Fruit fly (Drosophila melanogaster) whole organism, pupa: ENCODE results near the gene EMC10.

ENCODE experiments used
- CG10348 ChIP-seq: fragments of 200-800 bp; sonication (Bioruptor generic); IDR thresholded peaks from 2 replicates; pipeline ENCODE4 v1.3.6; 2022; ENCODE audit warnings: missing biosample characterization, missing genetic modification characterization
- CG12605 ChIP-seq: fragments of 200-800 bp; sonication (Bioruptor generic); IDR thresholded peaks from 2 replicates; pipeline ENCODE4 v1.3.6; 2022; ENCODE audit warnings: missing biosample characterization, missing genetic modification characterization
- CG13204 ChIP-seq: fragments of 200-800 bp; sonication (Bioruptor generic); optimal IDR thresholded peaks from 2 replicates; lab custom pipeline; 2018; ENCODE audit warnings: missing biosample characterization, mild to moderate bottlenecking, missing genetic modification characterization, moderate library complexity
- CG14655 ChIP-seq: fragments of 200-800 bp; sonication (Bioruptor generic); optimal IDR thresholded peaks from 3 replicates; lab custom pipeline; 2017; ENCODE audit warnings: mild to moderate bottlenecking, missing biosample characterization, missing genetic modification reagents, missing genetic modification characterization
- CG15710 ChIP-seq: fragments of 200-800 bp; sonication (Bioruptor generic); optimal IDR thresholded peaks from 2 replicates; lab custom pipeline; 2018; ENCODE audit warnings: missing biosample characterization, mild to moderate bottlenecking, missing genetic modification characterization, moderate library complexity
- CG17806 ChIP-seq: fragments of 200-800 bp; sonication (Bioruptor generic); optimal IDR thresholded peaks from 2 replicates; lab custom pipeline; 2018; ENCODE audit warnings: missing biosample characterization, mild to moderate bottlenecking, missing genetic modification characterization, moderate library complexity
- CG32121 ChIP-seq: fragments of 200-800 bp; sonication (Bioruptor generic); IDR thresholded peaks from 2 replicates; pipeline ENCODE4 v1.3.6; 2022; ENCODE audit warnings: missing biosample characterization, missing genetic modification characterization
- CG34367 ChIP-seq: fragments of 200-800 bp; sonication (Bioruptor generic); optimal IDR thresholded peaks from 2 replicates; lab custom pipeline; 2018; ENCODE audit warnings: missing biosample characterization, mild to moderate bottlenecking, missing genetic modification characterization
- CG4496 ChIP-seq: fragments of 200-800 bp; sonication (Bioruptor generic); IDR thresholded peaks from 3 replicates; pipeline ENCODE4 v1.3.6; 2022; ENCODE audit warnings: missing biosample characterization, missing genetic modification characterization
- CG8159 ChIP-seq: fragments of 200-800 bp; sonication (Bioruptor generic); optimal IDR thresholded peaks from 3 replicates; lab custom pipeline; 2018; ENCODE audit warnings: missing biosample characterization, mild to moderate bottlenecking, missing genetic modification characterization, moderate library complexity
- CG8301 ChIP-seq: fragments of 200-800 bp; sonication (Bioruptor generic); optimal IDR thresholded peaks from 2 replicates; lab custom pipeline; 2018; ENCODE audit warnings: missing biosample characterization, mild to moderate bottlenecking, missing genetic modification characterization
- CG9948 ChIP-seq: fragments of 200-800 bp; sonication (Bioruptor generic); optimal IDR thresholded peaks from 2 replicates; lab custom pipeline; 2018; ENCODE audit warnings: missing biosample characterization, mild to moderate bottlenecking, missing genetic modification characterization, moderate library complexity
- D1 ChIP-seq: fragments of 200-800 bp; sonication (Bioruptor generic); optimal IDR thresholded peaks from 2 replicates; lab custom pipeline; 2018; ENCODE audit warnings: missing biosample characterization, mild to moderate bottlenecking, missing genetic modification characterization, moderate library complexity
- Ets98B ChIP-seq: fragments of 200-800 bp; sonication (Bioruptor generic); IDR thresholded peaks from 2 replicates; pipeline ENCODE4 v1.3.6; 2022; ENCODE audit warnings: missing biosample characterization, missing genetic modification characterization
- Pif1A ChIP-seq: fragments of 200-800 bp; sonication (Bioruptor generic); optimal IDR thresholded peaks from 3 replicates; lab custom pipeline; 2016; ENCODE audit warnings: missing biosample characterization, missing genetic modification characterization
- Pif1B ChIP-seq: fragments of 200-800 bp; sonication (Bioruptor generic); optimal IDR thresholded peaks from 3 replicates; lab custom pipeline; 2016; ENCODE audit warnings: missing biosample characterization, missing genetic modification characterization
- Snoo ChIP-seq: fragments of 200-800 bp; sonication (Bioruptor generic); optimal IDR thresholded peaks from 3 replicates; lab custom pipeline; 2017; ENCODE audit warnings: missing biosample characterization, mild to moderate bottlenecking, missing genetic modification characterization, inconsistent platforms
- fd96Ca ChIP-seq: fragments of 200-800 bp; sonication (Bioruptor generic); IDR thresholded peaks from 3 replicates; pipeline ENCODE4 v1.3.6; 2022; ENCODE audit warnings: missing biosample characterization, missing genetic modification characterization
- gl ChIP-seq: fragments of 200-800 bp; sonication (Bioruptor generic); optimal IDR thresholded peaks from 2 replicates; lab custom pipeline; 2018; ENCODE audit warnings: missing biosample characterization, mild to moderate bottlenecking, missing genetic modification characterization
- rn ChIP-seq: fragments of 200-800 bp; sonication (Bioruptor generic); IDR thresholded peaks from 2 replicates; pipeline ENCODE4 v1.3.6; 2022; ENCODE audit warnings: missing biosample characterization, missing genetic modification characterization

Gene EMC10

DNA sequence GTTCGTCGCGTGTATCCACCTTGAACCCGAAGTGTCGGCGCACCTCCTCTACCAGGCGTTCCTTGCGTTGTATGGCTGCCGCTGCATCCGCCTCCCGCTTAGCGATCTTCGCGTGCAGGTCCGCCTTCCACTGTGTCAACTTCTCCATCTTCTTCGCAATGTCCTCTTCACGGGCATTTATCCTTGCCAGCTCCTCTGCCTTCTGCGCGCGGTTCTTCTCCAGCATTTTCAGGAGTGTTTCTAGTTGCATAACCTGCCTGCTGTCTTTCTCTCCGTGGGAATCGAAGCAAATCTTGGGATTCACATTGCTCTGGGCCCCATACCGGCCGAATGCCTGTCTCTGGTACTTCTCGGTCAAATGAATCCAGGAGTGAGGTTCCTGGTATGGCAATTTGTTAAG is 5.7 kb upstream of the EMC10 start:
- TF ChIP-seq CG13204 (no peak), fd96Ca (GFP tag; lab: Robert Waterston, UW) (no peak), CG34367 (tag; lab: Kevin White, UChicago) (no peak)

dm6 chr3L:21568848-21569372 is 5.0 kb upstream of the EMC10 start, which contains the start of the genes CRIF and SMC5:
TSS of gene CRIF (minus strand) at chr3L:21568898.
TSS of gene SMC5 (plus strand) at chr3L:21569176.
- no peak for TF ChIP-seq Pif1A (GFP tag; lab: Kevin White, UChicago)
- TF ChIP-seq CG17806 (tag; lab: Kevin White, UChicago) = peak; percentile 33
- TF ChIP-seq CG32121 (GFP tag; lab: Robert Waterston, UW) = peak; percentile 22; the same call in 1 of the 2 replicates
- peak; percentile 44 for TF ChIP-seq D1 (tag; lab: Kevin White, UChicago)

dm6 chr3L:21574296-21574745 is 390 bp downstream of the EMC10 start:
- TF ChIP-seq gl (no peak), D1 (tag; lab: Kevin White, UChicago) (peak; percentile 55), CG17806 (tag; lab: Kevin White, UChicago) (no peak), CG15710 (tag; lab: Kevin White, UChicago) (no peak)

dm6 chr3L:21581984-21582383 is 8.1 kb downstream of the EMC10 start:
- TF ChIP-seq D1 (tag; lab: Kevin White, UChicago) (no peak), Ets98B (GFP tag; lab: Robert Waterston, UW) (no peak), CG17806 (tag; lab: Kevin White, UChicago) (no peak), Snoo (tag; lab: Kevin White, UChicago) (peak; percentile 13), CG34367 (tag; lab: Kevin White, UChicago) (no peak), CG8159 (peak; percentile 50), Pif1B (GFP tag; lab: Kevin White, UChicago) (peak; percentile 31), CG9948 (tag; lab: Kevin White, UChicago) (peak; percentile 15), CG32121 (GFP tag; lab: Robert Waterston, UW) (no peak), CG15710 (tag; lab: Kevin White, UChicago) (peak; percentile 35)

DNA sequence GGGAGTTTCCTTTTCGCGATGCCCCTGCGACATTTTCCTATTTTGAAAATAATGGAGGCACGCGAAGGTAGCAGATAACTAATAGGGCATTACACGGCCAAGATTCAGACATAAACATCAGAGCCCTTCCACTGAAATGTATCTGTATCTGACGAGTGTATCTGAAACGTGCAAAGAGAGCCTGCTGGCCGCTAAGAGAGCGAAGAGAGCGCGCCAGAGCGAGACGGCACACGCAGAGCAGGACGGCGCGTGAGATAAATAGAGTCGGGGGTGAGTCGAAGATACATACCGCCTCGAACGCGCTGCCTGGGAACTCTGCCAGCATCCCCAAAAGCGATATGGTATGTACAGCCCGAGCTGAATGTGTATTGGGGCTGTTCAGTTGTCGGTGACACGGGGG is 10.8 kb downstream of the EMC10 start:
- TF ChIP-seq CG13204 = peak; percentile 56
- TF ChIP-seq CG4496 = no peak
- TF ChIP-seq CG12605 (GFP tag; lab: Robert Waterston, UW) = 0 out of 2 replicates have a peak, but pooled peaks have one; percentile 24
- TF ChIP-seq CG9948 (tag; lab: Kevin White, UChicago) = no peak
- TF ChIP-seq, all 21 proteins: peak for 2

DNA sequence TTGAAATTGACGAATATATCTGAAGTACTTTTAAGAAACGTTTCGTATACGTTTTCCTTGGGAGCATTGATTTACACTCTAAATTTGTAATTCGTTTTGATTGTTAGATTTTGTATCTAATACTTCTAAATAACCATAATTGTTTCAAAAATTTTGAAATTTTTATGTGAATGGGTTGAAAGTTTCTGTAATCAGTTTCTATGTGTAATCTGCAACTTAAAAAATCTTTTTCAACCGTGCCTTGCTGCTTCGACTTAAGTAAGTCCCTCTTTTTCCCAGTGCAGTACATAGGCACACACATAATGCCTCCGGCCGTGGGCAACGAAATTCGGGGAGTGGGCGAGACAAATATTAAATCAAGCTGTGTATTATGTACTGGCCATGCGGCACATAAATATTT is 11.5 kb downstream of the EMC10 start:
- TF ChIP-seq Snoo (tag; lab: Kevin White, UChicago) (no peak), CG4496 (no peak), CG10348 (GFP tag; lab: Robert Waterston, UW) (no peak), CG12605 (GFP tag; lab: Robert Waterston, UW) (no peak), CG13204 (no peak), gl (no peak), Ets98B (GFP tag; lab: Robert Waterston, UW) (no peak), CG15710 (tag; lab: Kevin White, UChicago) (no peak), CG34367 (tag; lab: Kevin White, UChicago) (no peak), rn (GFP tag; lab: Robert Waterston, UW) (no peak), D1 (tag; lab: Kevin White, UChicago) (no peak)

dm6 chr3L:21586528-21586927 is 12.6 kb downstream of the EMC10 start, which contains the start of gene TfAP-2:
TSS of gene TfAP-2 (plus strand) at chr3L:21586828.
- no peak for TF ChIP-seq CG15710 (tag; lab: Kevin White, UChicago)
- no peak for TF ChIP-seq Ets98B (GFP tag; lab: Robert Waterston, UW)
- TF ChIP-seq CG10348 (GFP tag; lab: Robert Waterston, UW) = no peak
- no peak for TF ChIP-seq CG17806 (tag; lab: Kevin White, UChicago)
- TF ChIP-seq CG13204 = no peak
- TF ChIP-seq D1 (tag; lab: Kevin White, UChicago) = no peak
- TF ChIP-seq CG12605 (GFP tag; lab: Robert Waterston, UW) = no peak
- TF ChIP-seq rn (GFP tag; lab: Robert Waterston, UW) = no peak
- TF ChIP-seq gl = no peak
- no peak for TF ChIP-seq CG8301 (tag; lab: Kevin White, UChicago)
- no peak for TF ChIP-seq Snoo (tag; lab: Kevin White, UChicago)
- TF ChIP-seq CG8159 = no peak
- no peak for TF ChIP-seq CG34367 (tag; lab: Kevin White, UChicago)

DNA sequence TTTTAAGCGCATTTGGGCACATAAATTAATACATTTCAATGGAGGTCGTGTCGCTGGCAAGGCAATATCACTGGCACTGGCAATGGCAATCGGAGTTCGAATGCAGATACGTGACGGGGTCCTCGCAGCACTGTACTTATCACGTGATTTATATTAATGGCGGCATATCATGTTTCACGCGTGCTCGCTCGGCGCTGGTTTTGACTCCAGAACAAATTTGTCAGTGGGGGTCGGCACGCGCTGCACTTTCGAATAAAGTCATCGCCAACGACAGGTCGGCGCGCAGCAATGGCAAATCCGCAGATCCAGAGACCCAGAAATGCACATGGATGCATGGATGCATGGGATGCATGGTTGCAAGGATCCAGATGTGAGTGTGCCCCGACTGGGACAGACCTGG is 17.3 kb downstream of the EMC10 start:
- TF ChIP-seq CG10348 (GFP tag; lab: Robert Waterston, UW) = no peak
- TF ChIP-seq CG8301 (tag; lab: Kevin White, UChicago) = no peak
- no peak for TF ChIP-seq gl
- TF ChIP-seq rn (GFP tag; lab: Robert Waterston, UW) = no peak
- no peak for TF ChIP-seq CG9948 (tag; lab: Kevin White, UChicago)
- TF ChIP-seq Pif1A (GFP tag; lab: Kevin White, UChicago) = no peak
- no peak for TF ChIP-seq CG4496
- TF ChIP-seq CG34367 (tag; lab: Kevin White, UChicago) = no peak
- no peak for TF ChIP-seq CG15710 (tag; lab: Kevin White, UChicago)
- no peak for TF ChIP-seq CG14655 (GFP tag; lab: Kevin White, UChicago)
- TF ChIP-seq Pif1B (GFP tag; lab: Kevin White, UChicago) = no peak
- TF ChIP-seq fd96Ca (GFP tag; lab: Robert Waterston, UW) = no peak
- no peak for TF ChIP-seq Snoo (tag; lab: Kevin White, UChicago)
